Worm (Caenorhabditis elegans) whole organism, L1 larva: Measurements from ENCODE around the gene ZK892.5.

ENCODE experiments used
- C16A3.4 ChIP-seq: fragments of 150-350 bp; optimal IDR thresholded peaks from 2 replicates; lab custom pipeline; 2014; ENCODE audit warnings: missing biosample characterization, missing genetic modification characterization
- aha-1 ChIP-seq: fragments of 150-350 bp; optimal IDR thresholded peaks from 2 replicates; lab custom pipeline; 2014; ENCODE audit warnings: missing biosample characterization, missing genetic modification characterization
- alr-1 ChIP-seq: fragments of 200-800 bp; sonication (Bioruptor generic); optimal IDR thresholded peaks from 2 replicates; lab custom pipeline; 2018; ENCODE audit warnings: borderline replicate concordance, mild to moderate bottlenecking, missing genetic modification characterization, missing compliant biosample characterization
- ama-1 ChIP-seq: fragments of 150-350 bp; optimal IDR thresholded peaks from 2 replicates; lab custom pipeline; 2014
- blmp-1 ChIP-seq: fragments of 150-350 bp; optimal IDR thresholded peaks from 2 replicates; lab custom pipeline; 2014; ENCODE audit warnings: missing biosample characterization, missing genetic modification characterization
- dpl-1 ChIP-seq, 3 experiments: fragments of 150-350 bp in 2 of 3; sonication (generic microtip) in 1 of 3; optimal IDR thresholded peaks; 2 replicates each; lab custom pipeline; 2014 to 2017; ENCODE audit warnings: missing biosample characterization in 3 of 3, missing genetic modification characterization in 3 of 3, missing genetic modification reagents in 3 of 3
- dsc-1 ChIP-seq: sonication (generic microtip); optimal IDR thresholded peaks from 2 replicates; lab custom pipeline; 2016; ENCODE audit warnings: mild to moderate bottlenecking, missing genetic modification characterization, missing compliant biosample characterization
- efl-1 ChIP-seq, 4 experiments: fragments of 150-350 bp; optimal IDR thresholded peaks in 3 of 4; peaks in 1 of 4; 1 replicate in 1 of 4; 2 replicates in 3 of 4; lab custom pipeline; 2014; ENCODE audit warnings: missing biosample characterization in 2 of 4, missing genetic modification characterization in 2 of 4, missing genetic modification reagents in 2 of 4
- elt-2 ChIP-seq: sonication (generic microtip); optimal IDR thresholded peaks from 2 replicates; lab custom pipeline; 2016; ENCODE audit warnings: missing genetic modification characterization, mild to moderate bottlenecking, inconsistent platforms, missing compliant biosample characterization, missing genetic modification reagents
- elt-3 ChIP-seq, 6 experiments: fragments of 150-350 bp in 1 of 6; sonication (generic microtip); optimal IDR thresholded peaks; 2 replicates each; lab custom pipeline; 2017 to 2018; ENCODE audit warnings: missing biosample characterization in 6 of 6, missing genetic modification characterization in 6 of 6, inconsistent platforms in 1 of 6
- ets-5 ChIP-seq: fragments of 200-800 bp; sonication (Bioruptor generic); IDR thresholded peaks from 2 replicates; pipeline ENCODE4 v1.3.6; 2022; ENCODE audit warnings: missing genetic modification characterization, missing compliant biosample characterization
- fkh-10 ChIP-seq: sonication (generic microtip); optimal IDR thresholded peaks from 2 replicates; lab custom pipeline; 2017; ENCODE audit warnings: missing biosample characterization, missing genetic modification reagents, missing genetic modification characterization
- fkh-4 ChIP-seq: sonication (generic microtip); optimal IDR thresholded peaks from 2 replicates; lab custom pipeline; 2016; ENCODE audit warnings: missing compliant biosample characterization, missing genetic modification characterization, borderline replicate concordance
- fos-1 ChIP-seq: fragments of 150-350 bp; optimal IDR thresholded peaks from 2 replicates; lab custom pipeline; 2014; ENCODE audit warnings: missing biosample characterization, missing genetic modification characterization
- lin-14 ChIP-seq: fragments of 200-800 bp; sonication (Bioruptor generic); optimal IDR thresholded peaks from 2 replicates; lab custom pipeline; 2018; ENCODE audit warnings: mild to moderate bottlenecking, missing genetic modification characterization, moderate library complexity, missing compliant biosample characterization
- lin-35 ChIP-seq, 2 experiments: fragments of 150-350 bp; optimal IDR thresholded peaks; 2 replicates each; lab custom pipeline; 2014; ENCODE audit warnings: missing biosample characterization in 2 of 2, missing genetic modification characterization in 2 of 2, missing genetic modification reagents in 2 of 2
- lir-3 ChIP-seq: sonication (generic microtip); optimal IDR thresholded peaks from 2 replicates; lab custom pipeline; 2016; ENCODE audit warnings: mild to moderate bottlenecking, missing genetic modification characterization, moderate library complexity, missing compliant biosample characterization; ENCODE audit not compliant: poor library complexity
- lsy-2 ChIP-seq, 2 experiments: fragments of 150-350 bp; optimal IDR thresholded peaks; 2 replicates each; lab custom pipeline; 2014; ENCODE audit warnings: missing biosample characterization in 2 of 2, missing genetic modification characterization in 2 of 2
- mdl-1 ChIP-seq, 2 experiments: fragments of 150-350 bp; optimal IDR thresholded peaks; 2 replicates each; lab custom pipeline; 2014 to 2017; ENCODE audit warnings: missing biosample characterization in 2 of 2, missing genetic modification characterization in 2 of 2, inconsistent platforms in 1 of 2
- mef-2 ChIP-seq: fragments of 150-350 bp; optimal IDR thresholded peaks from 2 replicates; lab custom pipeline; 2014; ENCODE audit warnings: missing biosample characterization, missing genetic modification characterization
- nhr-12 ChIP-seq: sonication (generic microtip); optimal IDR thresholded peaks from 2 replicates; lab custom pipeline; 2017; ENCODE audit warnings: missing biosample characterization, missing genetic modification characterization
- nhr-19 ChIP-seq: fragments of 200-800 bp; sonication (Bioruptor generic); conservative IDR thresholded peaks from 2 replicates; pipeline ENCODE4 v1.3.6; 2022; ENCODE audit warnings: missing genetic modification characterization, missing compliant biosample characterization
- nhr-20 ChIP-seq: sonication (generic microtip); optimal IDR thresholded peaks from 2 replicates; lab custom pipeline; 2016; ENCODE audit warnings: mild to moderate bottlenecking, missing genetic modification characterization, missing compliant biosample characterization
- nhr-71 ChIP-seq: sonication (generic microtip); optimal IDR thresholded peaks from 2 replicates; lab custom pipeline; 2016; ENCODE audit warnings: mild to moderate bottlenecking, missing genetic modification characterization, moderate library complexity, missing compliant biosample characterization
- nhr-85 ChIP-seq: sonication (generic microtip); peaks from one replicate; lab custom pipeline; 2016; ENCODE audit warnings: missing genetic modification characterization, inconsistent platforms, missing compliant biosample characterization
- pag-3 ChIP-seq: sonication (generic microtip); optimal IDR thresholded peaks from 2 replicates; lab custom pipeline; 2017; ENCODE audit warnings: missing genetic modification characterization, mild to moderate bottlenecking, missing compliant biosample characterization, antibody characterized with exemption, borderline replicate concordance; ENCODE audit not compliant: insufficient read depth
- rnt-1 ChIP-seq: sonication (generic microtip); optimal IDR thresholded peaks from 2 replicates; lab custom pipeline; 2016; ENCODE audit warnings: mild to moderate bottlenecking, missing genetic modification characterization, moderate library complexity, missing compliant biosample characterization
- skn-1 ChIP-seq: fragments of 150-350 bp; optimal IDR thresholded peaks from 2 replicates; lab custom pipeline; 2014; ENCODE audit warnings: missing biosample characterization, missing genetic modification characterization
- snu-23 ChIP-seq: sonication (generic microtip); optimal IDR thresholded peaks from 2 replicates; lab custom pipeline; 2016; ENCODE audit warnings: missing genetic modification characterization, missing compliant biosample characterization
- sox-4 ChIP-seq: sonication (generic microtip); optimal IDR thresholded peaks from 2 replicates; lab custom pipeline; 2016; ENCODE audit warnings: missing genetic modification characterization, missing compliant biosample characterization
- tbx-2 ChIP-seq: sonication (generic microtip); optimal IDR thresholded peaks from 2 replicates; lab custom pipeline; 2016; ENCODE audit warnings: missing genetic modification characterization, missing compliant biosample characterization
- vab-15 ChIP-seq: sonication (generic microtip); optimal IDR thresholded peaks from 2 replicates; lab custom pipeline; 2017; ENCODE audit warnings: missing genotype, mild to moderate bottlenecking, missing genetic modification characterization, missing compliant biosample characterization
- zip-4 ChIP-seq: fragments of 200-800 bp; sonication (Bioruptor generic); optimal IDR thresholded peaks from 2 replicates; lab custom pipeline; 2018; ENCODE audit warnings: mild to moderate bottlenecking, missing genetic modification characterization, moderate library complexity, missing compliant biosample characterization
- ztf-11 ChIP-seq, 2 experiments: sonication (generic microtip); optimal IDR thresholded peaks; 2 replicates each; lab custom pipeline; 2016 to 2017; ENCODE audit warnings: missing genetic modification characterization in 2 of 2, missing biosample characterization in 1 of 2, missing compliant biosample characterization in 1 of 2

The ZK892.5 gene

ce11 chrII:10019669-10020068, 11.7 kb downstream of the ZK892.5 start:
- no peak for TF ChIP-seq C16A3.4 (tag; lab: Kevin White, UChicago)
- TF ChIP-seq nhr-71 (tag; lab: Kevin White, UChicago): peak; percentile 49
- peak; percentile 43 for TF ChIP-seq snu-23 (GFP tag; lab: Kevin White, UChicago)
- peak in 2 of 6 experiments; percentile 52 to 60 for TF ChIP-seq elt-3 (tag; optimal IDR thresholded peaks at IDR 0.05; lab: Kevin White, UChicago)
- no peak for TF ChIP-seq elt-2 (tag; lab: Kevin White, UChicago)
- peak; percentile 29 for TF ChIP-seq skn-1 (tag; lab: Kevin White, UChicago)
- TF ChIP-seq aha-1 (tag; lab: Kevin White, UChicago): no peak
- TF ChIP-seq lsy-2 (tag; optimal IDR thresholded peaks at IDR 0.05; lab: Kevin White, UChicago): peak in 1 of 2 experiments; percentile 66
- TF ChIP-seq alr-1 (tag; lab: Kevin White, UChicago): no peak
- TF ChIP-seq lin-14 (GFP tag; lab: Kevin White, UChicago): peak; percentile 41
- peak; percentile 64 for TF ChIP-seq nhr-20 (tag; lab: Kevin White, UChicago)
- TF ChIP-seq ama-1 (lab: Kevin White, UChicago): peak; percentile 0
- TF ChIP-seq efl-1 (optimal IDR thresholded peaks at IDR 0.05; lab: Kevin White, UChicago): no peak
- TF ChIP-seq efl-1 (GFP tag; optimal IDR thresholded peaks at IDR 0.05 in 1 of 2; lab: Kevin White, UChicago): peak in 1 of 2 experiments; percentile 86
- TF ChIP-seq lin-35 (GFP tag; optimal IDR thresholded peaks at IDR 0.05; lab: Kevin White, UChicago): peak in 1 of 2 experiments; percentile 70
- peak; percentile 56 for TF ChIP-seq blmp-1 (tag; lab: Kevin White, UChicago)
- peak in 1 of 2 experiments; percentile 60 for TF ChIP-seq mdl-1 (tag; optimal IDR thresholded peaks at IDR 0.05; lab: Kevin White, UChicago)
- peak; percentile 77 for TF ChIP-seq nhr-85 (tag; lab: Kevin White, UChicago)
- TF ChIP-seq nhr-19 (GFP tag; lab: Robert Waterston, UW): no peak
- TF ChIP-seq tbx-2 (tag; lab: Kevin White, UChicago): peak; percentile 45

ce11 chrII:10021749-10022148, 13.7 kb downstream of the ZK892.5 start:
- TF ChIP-seq ztf-11 (tag; optimal IDR thresholded peaks at IDR 0.05; lab: Kevin White, UChicago) (no peak), vab-15 (tag; lab: Kevin White, UChicago) (no peak), sox-4 (tag; lab: Kevin White, UChicago) (no peak), dpl-1 (GFP tag; optimal IDR thresholded peaks at IDR 0.05; lab: Kevin White, UChicago) (no peak), mef-2 (tag; lab: Kevin White, UChicago) (no peak), fos-1 (tag; lab: Kevin White, UChicago) (no peak), fkh-10 (GFP tag; lab: Kevin White, UChicago) (peak; percentile 82), lin-14 (GFP tag; lab: Kevin White, UChicago) (peak; percentile 31), ets-5 (GFP tag; lab: Robert Waterston, UW) (no peak)

ce11 chrII:10025059-10025458, 17.0 kb downstream of the ZK892.5 start:
- TF ChIP-seq pag-3 (tag; lab: Kevin White, UChicago): peak; percentile 52
- no peak for TF ChIP-seq nhr-12 (tag; lab: Kevin White, UChicago)
- TF ChIP-seq lin-14 (GFP tag; lab: Kevin White, UChicago): peak; percentile 65
- peak; percentile 27 for TF ChIP-seq rnt-1 (tag; lab: Kevin White, UChicago)
- TF ChIP-seq lsy-2 (tag; optimal IDR thresholded peaks at IDR 0.05; lab: Kevin White, UChicago): peak in 1 of 2 experiments; percentile 6
- no peak for TF ChIP-seq zip-4 (GFP tag; lab: Kevin White, UChicago)
- TF ChIP-seq fos-1 (tag; lab: Kevin White, UChicago): no peak
- TF ChIP-seq dsc-1 (tag; lab: Kevin White, UChicago): peak; percentile 24
- TF ChIP-seq fkh-4 (tag; lab: Kevin White, UChicago): no peak
- peak; percentile 4 for TF ChIP-seq nhr-71 (tag; lab: Kevin White, UChicago)
- no peak for TF ChIP-seq mef-2 (tag; lab: Kevin White, UChicago)
- TF ChIP-seq lir-3 (tag; lab: Kevin White, UChicago): no peak
- TF ChIP-seq, all 84 proteins: peak for 6
